Worm (Caenorhabditis elegans) whole organism, early embryonic: ENCODE results near the gene ckb-1.

ENCODE experiments used
- B0310.2 ChIP-seq: sonication (generic microtip); optimal IDR thresholded peaks from 2 replicates; lab custom pipeline; 2016; ENCODE audit warnings: mild to moderate bottlenecking, missing genetic modification characterization, missing compliant biosample characterization
- F13C5.2 ChIP-seq: sonication (generic microtip); optimal IDR thresholded peaks from 2 replicates; lab custom pipeline; 2017; ENCODE audit warnings: mild to moderate bottlenecking, missing genetic modification characterization, inconsistent platforms, missing compliant biosample characterization
- ama-1 ChIP-seq: fragments of 150-350 bp; optimal IDR thresholded peaks from 2 replicates; lab custom pipeline; 2014
- ceh-36 ChIP-seq: sonication (generic microtip); optimal IDR thresholded peaks from 2 replicates; lab custom pipeline; 2016; ENCODE audit warnings: missing genetic modification characterization, inconsistent platforms, missing compliant biosample characterization
- hmbx-1 ChIP-seq: sonication (generic microtip); optimal IDR thresholded peaks from 2 replicates; lab custom pipeline; 2016; ENCODE audit warnings: mild to moderate bottlenecking, missing genetic modification characterization, missing compliant biosample characterization
- hmg-4 ChIP-seq: fragments of 200-800 bp; sonication (Bioruptor generic); optimal IDR thresholded peaks from 2 replicates; lab custom pipeline; 2018; ENCODE audit warnings: mild to moderate bottlenecking, missing genetic modification characterization, missing compliant biosample characterization
- pes-1 ChIP-seq: fragments of 200-800 bp; sonication (Bioruptor generic); IDR thresholded peaks from 2 replicates; pipeline ENCODE4 v1.3.6; 2022; ENCODE audit warnings: missing genetic modification reagents, missing genetic modification characterization, missing compliant biosample characterization
- sea-1 ChIP-seq: fragments of 200-800 bp; sonication (Bioruptor generic); conservative IDR thresholded peaks from 2 replicates; pipeline ENCODE4 v1.3.6; 2022; ENCODE audit warnings: missing genetic modification characterization, missing compliant biosample characterization
- tbx-37 ChIP-seq: fragments of 200-800 bp; sonication (Bioruptor generic); conservative IDR thresholded peaks from 2 replicates; pipeline ENCODE4 v1.3.6; 2022; ENCODE audit warnings: missing genetic modification reagents, missing genetic modification characterization, missing compliant biosample characterization
- tra-4 ChIP-seq: sonication (generic microtip); optimal IDR thresholded peaks from 2 replicates; lab custom pipeline; 2017; ENCODE audit warnings: missing genetic modification characterization, missing compliant biosample characterization

ce11 chrIII:4320113-4320512 is 45.0 kb upstream of the ckb-1 start, which contains the start of gene H38K22.6:
- TF ChIP-seq hmg-4 (GFP tag; lab: Kevin White, UChicago): no peak
- no peak for TF ChIP-seq tbx-37 (GFP tag; lab: Robert Waterston, UW)
- no peak for TF ChIP-seq ceh-36
- TF ChIP-seq tra-4 (tag; lab: Kevin White, UChicago): no peak
- TF ChIP-seq pes-1 (GFP tag; lab: Robert Waterston, UW): no peak
- no peak for TF ChIP-seq B0310.2
- no peak for TF ChIP-seq hmbx-1
- TF ChIP-seq sea-1 (GFP tag; lab: Robert Waterston, UW): no peak
- TF ChIP-seq ama-1 (lab: Kevin White, UChicago): no peak
- TF ChIP-seq F13C5.2: no peak
